Worm (Caenorhabditis elegans) whole organism, young adult: Measurements from ENCODE around the gene bli-2.

Source experiments
- F49E8.2 ChIP-seq: sonication (generic microtip); optimal IDR thresholded peaks from 3 replicates; lab custom pipeline; 2017; ENCODE audit warnings: missing genetic modification characterization, mild to moderate bottlenecking, missing compliant biosample characterization, antibody characterized with exemption, moderate library complexity; ENCODE audit not compliant: insufficient read depth
- lin-26 ChIP-seq: fragments of 200-800 bp; sonication (Bioruptor generic); IDR thresholded peaks from 2 replicates; pipeline ENCODE4 v1.3.6; 2022; ENCODE audit warnings: missing genetic modification reagents, missing genetic modification characterization, missing compliant biosample characterization
- lsl-1 ChIP-seq: fragments of 200-800 bp; sonication (Bioruptor generic); optimal IDR thresholded peaks from 2 replicates; lab custom pipeline; 2018; ENCODE audit warnings: mild to moderate bottlenecking, missing genetic modification characterization, moderate library complexity, missing compliant biosample characterization
- nfya-1 ChIP-seq: sonication (generic microtip); optimal IDR thresholded peaks from 2 replicates; lab custom pipeline; 2017; ENCODE audit warnings: antibody characterized with exemption, missing compliant biosample characterization, missing genetic modification characterization, borderline replicate concordance; ENCODE audit not compliant: insufficient read depth
- snpc-3.4 ChIP-seq: sonication (generic microtip); optimal IDR thresholded peaks from 2 replicates; lab custom pipeline; 2017; ENCODE audit warnings: missing genetic modification characterization, mild to moderate bottlenecking, missing compliant biosample characterization, antibody characterized with exemption, moderate library complexity, missing genotype, missing genetic modification reagents
- snpc-4 ChIP-seq, 5 experiments: fragments of 150-350 bp in 1 of 5; sonication (generic microtip) in 4 of 5; optimal IDR thresholded peaks; 2 replicates each; lab custom pipeline; 2014 to 2018; ENCODE audit warnings: missing genetic modification characterization in 5 of 5, missing biosample characterization in 3 of 5, antibody characterized with exemption in 2 of 5, mild to moderate bottlenecking in 2 of 5, missing compliant biosample characterization in 2 of 5, missing genotype in 2 of 5, moderate library complexity in 2 of 5, missing genetic modification reagents in 1 of 5
- somi-1 ChIP-seq: fragments of 200-800 bp; sonication (Bioruptor generic); optimal IDR thresholded peaks from 2 replicates; lab custom pipeline; 2018; ENCODE audit warnings: mild to moderate bottlenecking, missing genetic modification characterization, missing compliant biosample characterization
- unc-62 ChIP-seq: fragments of 150-350 bp; optimal IDR thresholded peaks from 2 replicates; lab custom pipeline; 2014; ENCODE audit warnings: missing biosample characterization, missing genetic modification reagents, missing genetic modification characterization
- xnd-1 ChIP-seq: sonication (generic microtip); optimal IDR thresholded peaks from 2 replicates; lab custom pipeline; 2016; ENCODE audit warnings: missing genotype, missing genetic modification reagents, missing genetic modification characterization, missing compliant biosample characterization

- TF ChIP-seq snpc-4 (GFP tag; optimal IDR thresholded peaks at IDR 0.05; lab: Kevin White, UChicago), result peak; percentile 97
- TF ChIP-seq snpc-4 (tag; optimal IDR thresholded peaks at IDR 0.05; lab: Kevin White, UChicago), result peak; percentile 98 to 99 (median 98)
- peak; percentile 32 for TF ChIP-seq xnd-1 (tag; lab: Kevin White, UChicago)
- TF ChIP-seq unc-62, result no peak
- no peak for TF ChIP-seq somi-1 (GFP tag; lab: Kevin White, UChicago)
- TF ChIP-seq lsl-1 (GFP tag; lab: Kevin White, UChicago), result peak; percentile 59
- TF ChIP-seq nfya-1 (tag; lab: Kevin White, UChicago), result no peak
- peak; percentile 64 for TF ChIP-seq F49E8.2 (tag; lab: Kevin White, UChicago)
- TF ChIP-seq lin-26, result no peak
- TF ChIP-seq snpc-3.4, result peak; percentile 92
These were observed 49.3 kb upstream of the bli-2 start for ce11 chrII:5701485-5701884.
